Worm (Caenorhabditis elegans) whole organism, L1 larva: ENCODE data around the gene T25G12.11.

Experiments
- C04F5.9 ChIP-seq: sonication (generic microtip); optimal IDR thresholded peaks from 2 replicates; lab custom pipeline; 2016; ENCODE audit warnings: missing genetic modification characterization, missing compliant biosample characterization
- C34B4.2 ChIP-seq: sonication (generic microtip); optimal IDR thresholded peaks from 2 replicates; lab custom pipeline; 2017; ENCODE audit warnings: mild to moderate bottlenecking, missing genetic modification characterization, missing compliant biosample characterization
- Y116A8C.19 ChIP-seq: sonication (generic microtip); optimal IDR thresholded peaks from 2 replicates; lab custom pipeline; 2016; ENCODE audit warnings: missing compliant biosample characterization, missing genetic modification characterization, borderline replicate concordance
- ceh-8 ChIP-seq: fragments of 200-800 bp; sonication (Bioruptor generic); optimal IDR thresholded peaks from 2 replicates; lab custom pipeline; 2018; ENCODE audit warnings: mild to moderate bottlenecking, missing genetic modification characterization, moderate library complexity, missing compliant biosample characterization
- ceh-82 ChIP-seq, 3 experiments: fragments of 150-350 bp in 1 of 3; sonication (generic microtip) in 2 of 3; optimal IDR thresholded peaks; 2 replicates each; lab custom pipeline; 2014 to 2017; ENCODE audit warnings: missing biosample characterization in 3 of 3, missing genetic modification characterization in 3 of 3
- ceh-90 ChIP-seq: sonication (generic microtip); optimal IDR thresholded peaks from 2 replicates; lab custom pipeline; 2016; ENCODE audit warnings: missing genetic modification characterization, missing compliant biosample characterization
- dpl-1 ChIP-seq, 3 experiments: fragments of 150-350 bp in 2 of 3; sonication (generic microtip) in 1 of 3; optimal IDR thresholded peaks; 2 replicates each; lab custom pipeline; 2014 to 2017; ENCODE audit warnings: missing biosample characterization in 3 of 3, missing genetic modification characterization in 3 of 3, missing genetic modification reagents in 3 of 3
- efl-1 ChIP-seq, 4 experiments: fragments of 150-350 bp; optimal IDR thresholded peaks in 3 of 4; peaks in 1 of 4; 1 replicate in 1 of 4; 2 replicates in 3 of 4; lab custom pipeline; 2014; ENCODE audit warnings: missing biosample characterization in 2 of 4, missing genetic modification characterization in 2 of 4, missing genetic modification reagents in 2 of 4
- elt-2 ChIP-seq: sonication (generic microtip); optimal IDR thresholded peaks from 2 replicates; lab custom pipeline; 2016; ENCODE audit warnings: missing genetic modification characterization, mild to moderate bottlenecking, inconsistent platforms, missing compliant biosample characterization, missing genetic modification reagents
- fkh-10 ChIP-seq: sonication (generic microtip); optimal IDR thresholded peaks from 2 replicates; lab custom pipeline; 2017; ENCODE audit warnings: missing biosample characterization, missing genetic modification reagents, missing genetic modification characterization
- fkh-8 ChIP-seq: sonication (generic microtip); optimal IDR thresholded peaks from 2 replicates; lab custom pipeline; 2016; ENCODE audit warnings: mild to moderate bottlenecking, missing genetic modification characterization, missing compliant biosample characterization
- jun-1 ChIP-seq: fragments of 150-350 bp; optimal IDR thresholded peaks from 2 replicates; lab custom pipeline; 2014; ENCODE audit warnings: missing biosample characterization, missing genetic modification reagents, missing genetic modification characterization
- lin-14 ChIP-seq: fragments of 200-800 bp; sonication (Bioruptor generic); optimal IDR thresholded peaks from 2 replicates; lab custom pipeline; 2018; ENCODE audit warnings: mild to moderate bottlenecking, missing genetic modification characterization, moderate library complexity, missing compliant biosample characterization
- lin-15B ChIP-seq: fragments of 150-350 bp; sonication (generic microtip); optimal IDR thresholded peaks from 3 replicates; lab custom pipeline; 2014; ENCODE audit warnings: missing biosample characterization, missing genetic modification characterization
- lin-39 ChIP-seq: fragments of 150-350 bp; optimal IDR thresholded peaks from 2 replicates; lab custom pipeline; 2014; ENCODE audit warnings: missing biosample characterization, missing genetic modification reagents, missing genetic modification characterization
- nhr-237 ChIP-seq: fragments of 150-350 bp; optimal IDR thresholded peaks from 2 replicates; lab custom pipeline; 2014; ENCODE audit warnings: missing biosample characterization, missing genetic modification characterization
- nhr-28 ChIP-seq: fragments of 150-350 bp; optimal IDR thresholded peaks from 2 replicates; lab custom pipeline; 2014; ENCODE audit warnings: missing biosample characterization, missing genetic modification characterization
- nhr-47 ChIP-seq: sonication (generic microtip); optimal IDR thresholded peaks from 2 replicates; lab custom pipeline; 2016; ENCODE audit warnings: mild to moderate bottlenecking, missing genetic modification characterization, moderate library complexity, missing compliant biosample characterization
- nhr-71 ChIP-seq: sonication (generic microtip); optimal IDR thresholded peaks from 2 replicates; lab custom pipeline; 2016; ENCODE audit warnings: mild to moderate bottlenecking, missing genetic modification characterization, moderate library complexity, missing compliant biosample characterization
- nhr-76 ChIP-seq: sonication (generic microtip); optimal IDR thresholded peaks from 2 replicates; lab custom pipeline; 2017; ENCODE audit warnings: missing biosample characterization, missing genetic modification characterization
- nhr-90 ChIP-seq: sonication (generic microtip); optimal IDR thresholded peaks from 2 replicates; lab custom pipeline; 2016; ENCODE audit warnings: mild to moderate bottlenecking, missing genetic modification characterization, missing compliant biosample characterization; ENCODE audit not compliant: poor library complexity
- pax-3 ChIP-seq: fragments of 200-800 bp; sonication (Bioruptor generic); optimal IDR thresholded peaks from 2 replicates; lab custom pipeline; 2018; ENCODE audit warnings: mild to moderate bottlenecking, missing genetic modification characterization, moderate library complexity, missing compliant biosample characterization
- pqm-1 ChIP-seq: sonication (generic microtip); optimal IDR thresholded peaks from 3 replicates; lab custom pipeline; 2017; ENCODE audit warnings: missing biosample characterization, missing genetic modification characterization
- sptf-1 ChIP-seq: fragments of 150-350 bp; optimal IDR thresholded peaks from 2 replicates; lab custom pipeline; 2014; ENCODE audit warnings: missing biosample characterization, missing genetic modification characterization
- tbx-2 ChIP-seq: sonication (generic microtip); optimal IDR thresholded peaks from 2 replicates; lab custom pipeline; 2016; ENCODE audit warnings: missing genetic modification characterization, missing compliant biosample characterization
- unc-130 ChIP-seq: fragments of 150-350 bp; optimal IDR thresholded peaks from 2 replicates; lab custom pipeline; 2017; ENCODE audit warnings: missing biosample characterization, missing genetic modification characterization, inconsistent platforms
- unc-30 ChIP-seq: sonication (generic microtip); optimal IDR thresholded peaks from 2 replicates; lab custom pipeline; 2017; ENCODE audit warnings: missing biosample characterization, missing genetic modification characterization
- unc-86 ChIP-seq: sonication (generic microtip); optimal IDR thresholded peaks from 2 replicates; lab custom pipeline; 2016; ENCODE audit warnings: missing genetic modification characterization, missing compliant biosample characterization
- unc-98 ChIP-seq: fragments of 200-800 bp; sonication (Bioruptor generic); IDR thresholded peaks from 2 replicates; pipeline ENCODE4 v1.3.6; 2022; ENCODE audit warnings: missing genetic modification characterization, missing compliant biosample characterization
- xbp-1 ChIP-seq: sonication (generic microtip); optimal IDR thresholded peaks from 2 replicates; lab custom pipeline; 2016; ENCODE audit warnings: missing genetic modification characterization, missing compliant biosample characterization
- zag-1 ChIP-seq: fragments of 150-350 bp; optimal IDR thresholded peaks from 2 replicates; lab custom pipeline; 2014; ENCODE audit warnings: missing biosample characterization, missing genetic modification characterization
- zip-4 ChIP-seq: fragments of 200-800 bp; sonication (Bioruptor generic); optimal IDR thresholded peaks from 2 replicates; lab custom pipeline; 2018; ENCODE audit warnings: mild to moderate bottlenecking, missing genetic modification characterization, moderate library complexity, missing compliant biosample characterization
- ztf-11 ChIP-seq, 2 experiments: sonication (generic microtip); optimal IDR thresholded peaks; 2 replicates each; lab custom pipeline; 2016 to 2017; ENCODE audit warnings: missing genetic modification characterization in 2 of 2, missing biosample characterization in 1 of 2, missing compliant biosample characterization in 1 of 2
- ztf-4 ChIP-seq: fragments of 150-350 bp; optimal IDR thresholded peaks from 2 replicates; lab custom pipeline; 2014; ENCODE audit warnings: missing biosample characterization, missing genetic modification characterization

The T25G12.11 gene

ce11 chrX:17203399-17203798, 33.9 kb downstream of the T25G12.11 start:
- no peak for TF ChIP-seq unc-30 (tag; lab: Kevin White, UChicago)
- no peak for TF ChIP-seq zip-4
- TF ChIP-seq lin-14 (GFP tag; lab: Kevin White, UChicago): no peak
- no peak for TF ChIP-seq zag-1 (tag; lab: Kevin White, UChicago)
- TF ChIP-seq dpl-1 (GFP tag; optimal IDR thresholded peaks at IDR 0.05; lab: Kevin White, UChicago): no peak
- TF ChIP-seq nhr-90 (tag; lab: Kevin White, UChicago): no peak
- no peak for TF ChIP-seq fkh-10 (GFP tag; lab: Kevin White, UChicago)
- no peak for TF ChIP-seq xbp-1
- no peak for TF ChIP-seq ceh-8 (GFP tag; lab: Kevin White, UChicago)
- TF ChIP-seq unc-98 (GFP tag; lab: Robert Waterston, UW): no peak
- TF ChIP-seq unc-86 (tag; lab: Kevin White, UChicago): no peak
- TF ChIP-seq fkh-8: no peak
- TF ChIP-seq lin-39 (tag; lab: Kevin White, UChicago): no peak
- no peak for TF ChIP-seq ceh-82 (tag; optimal IDR thresholded peaks at IDR 0.05; lab: Kevin White, UChicago)
- no peak for TF ChIP-seq nhr-71
- TF ChIP-seq nhr-28 (tag; lab: Kevin White, UChicago): no peak
- no peak for TF ChIP-seq nhr-76 (tag; lab: Kevin White, UChicago)
- no peak for TF ChIP-seq jun-1 (tag; lab: Kevin White, UChicago)

- TF ChIP-seq sptf-1 (tag; lab: Kevin White, UChicago): no peak
- no peak for TF ChIP-seq pqm-1 (tag; lab: Kevin White, UChicago)
- TF ChIP-seq ceh-8 (GFP tag; lab: Kevin White, UChicago): no peak
- no peak for TF ChIP-seq Y116A8C.19 (tag; lab: Kevin White, UChicago)
- no peak for TF ChIP-seq lin-15B
- TF ChIP-seq nhr-237 (tag; lab: Kevin White, UChicago): no peak
- TF ChIP-seq jun-1 (tag; lab: Kevin White, UChicago): no peak
- TF ChIP-seq ztf-11 (tag; optimal IDR thresholded peaks at IDR 0.05; lab: Kevin White, UChicago): no peak
- TF ChIP-seq pax-3 (tag; lab: Kevin White, UChicago): no peak
- TF ChIP-seq C04F5.9 (tag; lab: Kevin White, UChicago): no peak
- TF ChIP-seq C34B4.2: no peak
- no peak for TF ChIP-seq lin-39 (tag; lab: Kevin White, UChicago)
- no peak for TF ChIP-seq unc-130
- TF ChIP-seq efl-1 (optimal IDR thresholded peaks at IDR 0.05; lab: Kevin White, UChicago): no peak
- TF ChIP-seq efl-1 (GFP tag; optimal IDR thresholded peaks at IDR 0.05 in 1 of 2; lab: Kevin White, UChicago): no peak
Observed at ce11 chrX:17197824-17198223, 39.5 kb downstream of the T25G12.11 start.

- TF ChIP-seq tbx-2 (tag; lab: Kevin White, UChicago) (no peak), C34B4.2 (no peak), nhr-47 (no peak), elt-2 (tag; lab: Kevin White, UChicago) (peak; percentile 0), ceh-90 (tag; lab: Kevin White, UChicago) (no peak), ztf-4 (tag; lab: Kevin White, UChicago) (no peak), dpl-1 (GFP tag; optimal IDR thresholded peaks at IDR 0.05; lab: Kevin White, UChicago) (no peak)
Observed at ce11 chrX:17195080-17195479, 42.3 kb downstream of the T25G12.11 start, which contains the start of gene B0302.5. Gene B0302.5 (minus strand): TSS chrX:17195137.
